Fruit fly (Drosophila melanogaster) whole organism, pupa: ENCODE measurements around the gene ND-30.

ENCODE experiments used
- CG10348 ChIP-seq: fragments of 200-800 bp; sonication (Bioruptor generic); IDR thresholded peaks from 2 replicates; pipeline ENCODE4 v1.3.6; 2022; ENCODE audit warnings: missing biosample characterization, missing genetic modification characterization
- CG12605 ChIP-seq: fragments of 200-800 bp; sonication (Bioruptor generic); IDR thresholded peaks from 2 replicates; pipeline ENCODE4 v1.3.6; 2022; ENCODE audit warnings: missing biosample characterization, missing genetic modification characterization
- CG13204 ChIP-seq: fragments of 200-800 bp; sonication (Bioruptor generic); optimal IDR thresholded peaks from 2 replicates; lab custom pipeline; 2018; ENCODE audit warnings: missing biosample characterization, mild to moderate bottlenecking, missing genetic modification characterization, moderate library complexity
- CG14655 ChIP-seq: fragments of 200-800 bp; sonication (Bioruptor generic); optimal IDR thresholded peaks from 3 replicates; lab custom pipeline; 2017; ENCODE audit warnings: mild to moderate bottlenecking, missing biosample characterization, missing genetic modification reagents, missing genetic modification characterization
- CG15710 ChIP-seq: fragments of 200-800 bp; sonication (Bioruptor generic); optimal IDR thresholded peaks from 2 replicates; lab custom pipeline; 2018; ENCODE audit warnings: missing biosample characterization, mild to moderate bottlenecking, missing genetic modification characterization, moderate library complexity
- CG34367 ChIP-seq: fragments of 200-800 bp; sonication (Bioruptor generic); optimal IDR thresholded peaks from 2 replicates; lab custom pipeline; 2018; ENCODE audit warnings: missing biosample characterization, mild to moderate bottlenecking, missing genetic modification characterization
- CG8159 ChIP-seq: fragments of 200-800 bp; sonication (Bioruptor generic); optimal IDR thresholded peaks from 3 replicates; lab custom pipeline; 2018; ENCODE audit warnings: missing biosample characterization, mild to moderate bottlenecking, missing genetic modification characterization, moderate library complexity
- CG9948 ChIP-seq: fragments of 200-800 bp; sonication (Bioruptor generic); optimal IDR thresholded peaks from 2 replicates; lab custom pipeline; 2018; ENCODE audit warnings: missing biosample characterization, mild to moderate bottlenecking, missing genetic modification characterization, moderate library complexity
- D1 ChIP-seq: fragments of 200-800 bp; sonication (Bioruptor generic); optimal IDR thresholded peaks from 2 replicates; lab custom pipeline; 2018; ENCODE audit warnings: missing biosample characterization, mild to moderate bottlenecking, missing genetic modification characterization, moderate library complexity
- EcR ChIP-seq: fragments of 200-800 bp; sonication (Bioruptor generic); optimal IDR thresholded peaks from 3 replicates; lab custom pipeline; 2019; ENCODE audit warnings: missing biosample characterization, missing genetic modification characterization, mild to moderate bottlenecking, moderate library complexity, missing genetic modification reagents
- Ets98B ChIP-seq: fragments of 200-800 bp; sonication (Bioruptor generic); IDR thresholded peaks from 2 replicates; pipeline ENCODE4 v1.3.6; 2022; ENCODE audit warnings: missing biosample characterization, missing genetic modification characterization
- Pif1B ChIP-seq: fragments of 200-800 bp; sonication (Bioruptor generic); optimal IDR thresholded peaks from 3 replicates; lab custom pipeline; 2016; ENCODE audit warnings: missing biosample characterization, missing genetic modification characterization
- fd96Ca ChIP-seq: fragments of 200-800 bp; sonication (Bioruptor generic); IDR thresholded peaks from 3 replicates; pipeline ENCODE4 v1.3.6; 2022; ENCODE audit warnings: missing biosample characterization, missing genetic modification characterization
- rn ChIP-seq: fragments of 200-800 bp; sonication (Bioruptor generic); IDR thresholded peaks from 2 replicates; pipeline ENCODE4 v1.3.6; 2022; ENCODE audit warnings: missing biosample characterization, missing genetic modification characterization

- TF ChIP-seq rn (GFP tag; lab: Robert Waterston, UW): no peak
- TF ChIP-seq CG34367: peak; percentile 19
- TF ChIP-seq CG10348 (GFP tag; lab: Robert Waterston, UW): no peak
- TF ChIP-seq CG12605: no peak
- TF ChIP-seq CG14655: no peak
- TF ChIP-seq Pif1B (GFP tag; lab: Kevin White, UChicago): no peak
- no peak for TF ChIP-seq CG8159
- TF ChIP-seq CG15710 (tag; lab: Kevin White, UChicago): no peak
- TF ChIP-seq EcR (GFP tag; lab: Kevin White, UChicago): no peak
- no peak for TF ChIP-seq D1 (tag; lab: Kevin White, UChicago)
- no peak for TF ChIP-seq fd96Ca (GFP tag; lab: Robert Waterston, UW)
- no peak for TF ChIP-seq CG13204 (GFP tag; lab: Kevin White, UChicago)
- no peak for TF ChIP-seq Ets98B (GFP tag; lab: Robert Waterston, UW)
- no peak for TF ChIP-seq CG9948 (tag; lab: Kevin White, UChicago)
These were observed 33.7 kb downstream of the ND-30 start for dm6 chr3L:3125649-3126130.
